Fruit fly (Drosophila melanogaster) whole organism, embryonic: ENCODE results near the gene Atat.

Source experiments
- Asciz ChIP-seq: fragments of 200-800 bp; sonication (Bioruptor generic); optimal IDR thresholded peaks from 2 replicates; lab custom pipeline; 2017; ENCODE audit warnings: missing biosample characterization, mild to moderate bottlenecking, missing genetic modification characterization, missing genetic modification reagents
- CG10565 ChIP-seq: fragments of 200-800 bp; sonication (Bioruptor generic); optimal IDR thresholded peaks from 3 replicates; lab custom pipeline; 2016; ENCODE audit warnings: missing biosample characterization, mild to moderate bottlenecking, missing genetic modification characterization
- CG10654 ChIP-seq: fragments of 200-800 bp; sonication (Bioruptor generic); optimal IDR thresholded peaks from 2 replicates; lab custom pipeline; 2016; ENCODE audit warnings: missing biosample characterization, missing genetic modification characterization
- CG11398 ChIP-seq: fragments of 200-800 bp; sonication (Bioruptor generic); optimal IDR thresholded peaks from 2 replicates; lab custom pipeline; 2016; ENCODE audit warnings: missing biosample characterization, missing genetic modification characterization
- CG12744 ChIP-seq: fragments of 200-800 bp; sonication (Bioruptor generic); optimal IDR thresholded peaks from 2 replicates; lab custom pipeline; 2016; ENCODE audit warnings: missing biosample characterization, missing genetic modification characterization
- CG12769 ChIP-seq: fragments of 200-800 bp; sonication (Bioruptor generic); optimal IDR thresholded peaks from 2 replicates; lab custom pipeline; 2019; ENCODE audit warnings: missing biosample characterization, mild to moderate bottlenecking, missing genetic modification characterization, moderate library complexity
- CG15601 ChIP-seq: fragments of 200-800 bp; sonication (Bioruptor generic); optimal IDR thresholded peaks from 3 replicates; lab custom pipeline; 2019; ENCODE audit warnings: missing biosample characterization, mild to moderate bottlenecking, missing genetic modification characterization, moderate library complexity
- CG1603 ChIP-seq: fragments of 200-800 bp; sonication (Bioruptor generic); optimal IDR thresholded peaks from 2 replicates; lab custom pipeline; 2019; ENCODE audit warnings: missing biosample characterization, mild to moderate bottlenecking, missing genetic modification characterization, moderate library complexity
- CG17612 ChIP-seq: fragments of 200-800 bp; sonication (Bioruptor generic); IDR thresholded peaks from 2 replicates; pipeline ENCODE4 v1.3.6; 2022; ENCODE audit warnings: missing biosample characterization, missing genetic modification characterization
- CG2712 ChIP-seq: fragments of 200-800 bp; optimal IDR thresholded peaks from 3 replicates; lab custom pipeline; 2019; ENCODE audit warnings: missing biosample characterization, mild to moderate bottlenecking, missing genetic modification characterization, moderate library complexity
- CG4404 ChIP-seq: fragments of 200-800 bp; sonication (Bioruptor generic); IDR thresholded peaks from 2 replicates; pipeline ENCODE4 v1.3.6; 2022; ENCODE audit warnings: missing biosample characterization, missing genetic modification characterization
- CG6765 ChIP-seq: fragments of 200-800 bp; sonication (Bioruptor generic); optimal IDR thresholded peaks from 3 replicates; lab custom pipeline; 2017; ENCODE audit warnings: missing biosample characterization, mild to moderate bottlenecking, missing genetic modification characterization
- CG8478 ChIP-seq: fragments of >200 bp; optimal IDR thresholded peaks from 2 replicates; lab custom pipeline; 2018
- CG9437 ChIP-seq: fragments of 200-800 bp; sonication (Bioruptor generic); optimal IDR thresholded peaks from 2 replicates; lab custom pipeline; 2018; ENCODE audit warnings: missing biosample characterization, mild to moderate bottlenecking, missing genetic modification characterization
- CTCF ChIP-seq: fragments of 200-800 bp; sonication (Bioruptor generic); optimal IDR thresholded peaks from 2 replicates; lab custom pipeline; 2017; ENCODE audit warnings: missing biosample characterization, mild to moderate bottlenecking, missing genetic modification characterization, moderate library complexity
- Dbx ChIP-seq: fragments of 200-800 bp; sonication (Bioruptor generic); IDR thresholded peaks from 3 replicates; pipeline ENCODE4 v1.3.6; 2022; ENCODE audit warnings: missing biosample characterization, missing genetic modification characterization
- Dll ChIP-seq: fragments of 200-800 bp; sonication (Bioruptor generic); IDR thresholded peaks from 4 replicates; pipeline ENCODE4 v1.3.6; 2022; ENCODE audit warnings: missing biosample characterization, missing genetic modification characterization; ENCODE audit not compliant: partially characterized antibody
- E2f1 ChIP-seq: fragments of 200-800 bp; sonication (Bioruptor generic); IDR thresholded peaks from 2 replicates; pipeline ENCODE4 v1.3.6; 2022; ENCODE audit warnings: missing biosample characterization, missing genetic modification characterization
- Ets65A ChIP-seq: fragments of 200-800 bp; sonication (Bioruptor generic); peaks from one replicate; lab custom pipeline; 2016; ENCODE audit warnings: missing biosample characterization, missing genetic modification characterization
- Ets97D ChIP-seq: fragments of 200-800 bp; sonication (Bioruptor generic); optimal IDR thresholded peaks from 3 replicates; lab custom pipeline; 2016; ENCODE audit warnings: missing biosample characterization, missing genetic modification characterization
- Fer1 ChIP-seq: fragments of 200-800 bp; sonication (Bioruptor generic); optimal IDR thresholded peaks from 2 replicates; lab custom pipeline; 2017; ENCODE audit warnings: missing biosample characterization, mild to moderate bottlenecking, missing genetic modification characterization
- Gsc ChIP-seq: fragments of 200-800 bp; sonication (Bioruptor generic); IDR thresholded peaks from 2 replicates; pipeline ENCODE4 v1.3.6; 2022; ENCODE audit warnings: missing biosample characterization, missing genetic modification characterization
- H15 ChIP-seq: fragments of 200-800 bp; sonication (Bioruptor generic); IDR thresholded peaks from 3 replicates; pipeline ENCODE4 v1.3.6; 2022; ENCODE audit warnings: missing biosample characterization, missing genetic modification characterization
- Hr51 ChIP-seq, 2 experiments: fragments of 200-800 bp; sonication (Bioruptor generic); optimal IDR thresholded peaks; 2 replicates in 1 of 2; 3 replicates in 1 of 2; lab custom pipeline; 2016 to 2018; ENCODE audit warnings: missing biosample characterization in 2 of 2, missing genetic modification characterization in 2 of 2, mild to moderate bottlenecking in 1 of 2, moderate library complexity in 1 of 2
- Ravus ChIP-seq: fragments of 200-800 bp; sonication (Bioruptor generic); IDR thresholded peaks from 2 replicates; pipeline ENCODE4 v1.3.6; 2022; ENCODE audit warnings: missing biosample characterization, missing genetic modification characterization
- Sox100B ChIP-seq: fragments of 200-800 bp; sonication (Bioruptor generic); optimal IDR thresholded peaks from 3 replicates; lab custom pipeline; 2018; ENCODE audit warnings: missing biosample characterization, mild to moderate bottlenecking, missing genetic modification characterization
- Vsx1 ChIP-seq: fragments of 200-800 bp; sonication (Bioruptor generic); optimal IDR thresholded peaks from 2 replicates; lab custom pipeline; 2017; ENCODE audit warnings: missing biosample characterization, mild to moderate bottlenecking, missing genetic modification characterization, missing genetic modification reagents
- ash1 ChIP-seq: fragments of 200-800 bp; sonication (Bioruptor generic); optimal IDR thresholded peaks from 2 replicates; lab custom pipeline; 2018; ENCODE audit warnings: missing biosample characterization, mild to moderate bottlenecking, missing genetic modification characterization
- bbx ChIP-seq: fragments of 200-800 bp; sonication (Bioruptor generic); IDR thresholded peaks from 2 replicates; pipeline ENCODE4 v1.3.6; 2022; ENCODE audit warnings: missing biosample characterization, missing genetic modification characterization; ENCODE audit not compliant: partially characterized antibody
- bowl ChIP-seq: fragments of 200-800 bp; sonication (Bioruptor generic); IDR thresholded peaks from 2 replicates; pipeline ENCODE4 v1.3.6; 2022; ENCODE audit warnings: missing biosample characterization, missing genetic modification characterization
- bsh ChIP-seq, 2 experiments: fragments of 200-800 bp; sonication (Bioruptor generic); optimal IDR thresholded peaks; 2 replicates each; lab custom pipeline; 2017 to 2018; ENCODE audit warnings: mild to moderate bottlenecking in 2 of 2, missing biosample characterization in 2 of 2, missing genetic modification characterization in 2 of 2, moderate library complexity in 1 of 2
- cad ChIP-seq: fragments of >200 bp; optimal IDR thresholded peaks from 2 replicates; lab custom pipeline; 2017; ENCODE audit warnings: missing biosample characterization, missing genetic modification characterization
- ci ChIP-seq: fragments of 200-800 bp; sonication (Bioruptor generic); IDR thresholded peaks from 3 replicates; pipeline ENCODE4 v1.3.6; 2022; ENCODE audit warnings: missing biosample characterization, missing genetic modification characterization
- corto ChIP-seq: fragments of 200-800 bp; sonication (Bioruptor generic); optimal IDR thresholded peaks from 2 replicates; lab custom pipeline; 2016; ENCODE audit warnings: missing biosample characterization, mild to moderate bottlenecking, missing genetic modification characterization, moderate library complexity
- esg ChIP-seq: fragments of 200-800 bp; sonication (Bioruptor generic); conservative IDR thresholded peaks from 2 replicates; pipeline ENCODE4 v1.3.6; 2022; ENCODE audit warnings: missing biosample characterization, missing genetic modification characterization
- eyg ChIP-seq: fragments of 200-800 bp; sonication (Bioruptor generic); optimal IDR thresholded peaks from 3 replicates; lab custom pipeline; 2016; ENCODE audit warnings: missing biosample characterization, missing genetic modification characterization
- ftz-f1 ChIP-seq: fragments of 200-800 bp; sonication (Bioruptor generic); optimal IDR thresholded peaks from 2 replicates; lab custom pipeline; 2016; ENCODE audit warnings: missing biosample characterization, missing genetic modification characterization
- gfzf ChIP-seq: fragments of 200-800 bp; sonication (Bioruptor generic); optimal IDR thresholded peaks from 2 replicates; lab custom pipeline; 2016; ENCODE audit warnings: missing biosample characterization, mild to moderate bottlenecking, missing genetic modification characterization, moderate library complexity
- grn ChIP-seq: fragments of 200-800 bp; sonication (Bioruptor generic); optimal IDR thresholded peaks from 3 replicates; lab custom pipeline; 2017; ENCODE audit warnings: missing biosample characterization, missing genetic modification characterization
- gt ChIP-seq: fragments of 200-800 bp; sonication (Bioruptor generic); IDR thresholded peaks from 2 replicates; pipeline ENCODE4 v1.3.6; 2022; ENCODE audit warnings: missing biosample characterization, missing genetic modification characterization
- jumu ChIP-seq: fragments of 200-800 bp; sonication (Bioruptor generic); optimal IDR thresholded peaks from 3 replicates; lab custom pipeline; 2016; ENCODE audit warnings: missing biosample characterization, missing genetic modification characterization
- knrl ChIP-seq: fragments of 200-800 bp; sonication (Bioruptor generic); IDR thresholded peaks from 3 replicates; pipeline ENCODE4 v1.3.6; 2022; ENCODE audit warnings: missing biosample characterization, missing genetic modification characterization; ENCODE audit not compliant: partially characterized antibody
- lilli ChIP-seq: fragments of 200-800 bp; sonication (Bioruptor generic); optimal IDR thresholded peaks from 3 replicates; lab custom pipeline; 2016; ENCODE audit warnings: missing biosample characterization, missing genetic modification characterization
- luna ChIP-seq: fragments of 200-800 bp; sonication (Bioruptor generic); optimal IDR thresholded peaks from 2 replicates; lab custom pipeline; 2016; ENCODE audit warnings: missing biosample characterization, missing genetic modification characterization
- mirr ChIP-seq: fragments of 200-800 bp; sonication (Bioruptor generic); optimal IDR thresholded peaks from 3 replicates; lab custom pipeline; 2018; ENCODE audit warnings: missing biosample characterization, mild to moderate bottlenecking, missing genetic modification characterization
- nerfin-2 ChIP-seq: fragments of 200-800 bp; sonication (Bioruptor generic); IDR thresholded peaks from 2 replicates; pipeline ENCODE4 v1.3.6; 2022; ENCODE audit warnings: missing biosample characterization, missing genetic modification characterization; ENCODE audit not compliant: partially characterized antibody
- nom ChIP-seq: fragments of 200-800 bp; sonication (Bioruptor generic); optimal IDR thresholded peaks from 2 replicates; lab custom pipeline; 2017; ENCODE audit warnings: missing biosample characterization, missing genetic modification characterization, mild to moderate bottlenecking, moderate library complexity, missing genetic modification reagents
- pros ChIP-seq: fragments of 200-800 bp; sonication (Bioruptor generic); optimal IDR thresholded peaks from 3 replicates; lab custom pipeline; 2019; ENCODE audit warnings: missing biosample characterization, mild to moderate bottlenecking, missing genetic modification characterization, moderate library complexity
- ranshi ChIP-seq: fragments of 200-800 bp; sonication (Bioruptor generic); IDR thresholded peaks from 2 replicates; pipeline ENCODE4 v1.3.6; 2022; ENCODE audit warnings: missing biosample characterization, missing genetic modification characterization
- ssp ChIP-seq: fragments of 200-800 bp; sonication (Bioruptor generic); IDR thresholded peaks from 2 replicates; pipeline ENCODE4 v1.3.6; 2022; ENCODE audit warnings: missing biosample characterization, missing genetic modification characterization
- z ChIP-seq: fragments of 200-800 bp; sonication (Bioruptor generic); IDR thresholded peaks from 3 replicates; pipeline ENCODE4 v1.3.6; 2022; ENCODE audit warnings: missing biosample characterization, missing genetic modification characterization

The Atat gene

DNA sequence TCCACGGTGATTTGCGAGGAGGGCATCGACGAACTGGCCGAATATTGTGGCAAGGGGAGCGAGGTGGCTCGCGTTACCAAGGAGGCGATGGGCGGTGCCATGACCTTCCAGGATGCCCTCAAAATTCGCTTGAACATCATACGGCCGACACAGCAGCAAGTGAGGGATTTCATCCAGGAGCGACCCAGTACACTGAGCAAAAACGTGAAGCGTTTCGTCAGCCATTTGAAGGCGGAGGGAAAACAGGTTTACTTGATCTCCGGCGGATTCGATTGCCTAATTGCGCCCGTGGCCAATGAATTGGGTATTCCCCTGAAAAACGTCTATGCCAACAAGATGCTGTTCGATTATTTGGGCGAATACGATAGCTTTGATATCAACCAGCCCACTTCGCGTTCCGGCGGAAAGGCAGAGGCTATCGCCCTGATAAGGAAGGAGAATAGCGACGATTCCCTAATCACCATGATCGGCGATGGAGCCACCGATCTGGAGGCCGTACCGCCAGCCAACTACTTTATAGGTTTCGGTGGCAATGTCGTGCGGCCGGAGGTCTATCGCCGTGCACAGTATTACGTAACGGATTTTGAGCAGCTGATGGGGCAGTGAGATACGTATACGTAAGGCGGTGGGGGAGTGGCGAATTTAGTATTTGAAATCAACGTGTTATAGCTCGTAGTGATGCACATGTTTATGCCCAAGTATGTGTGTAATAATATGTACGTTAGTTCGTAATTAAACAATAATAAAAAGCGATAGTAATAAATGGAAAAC, 2.6 kb downstream of the Atat start (continued):
- no peak for TF ChIP-seq eyg (GFP tag; lab: Kevin White, UChicago)
- TF ChIP-seq Gsc (GFP tag; lab: Robert Waterston, UW): no peak
- TF ChIP-seq E2f1 (GFP tag; lab: Robert Waterston, UW): no peak
- TF ChIP-seq z (GFP tag; lab: Robert Waterston, UW): 0 out of 3 replicates have a peak, but pooled peaks have one; percentile 39
- TF ChIP-seq H15: no peak
- no peak for TF ChIP-seq Vsx1 (GFP tag; lab: Kevin White, UChicago)
- TF ChIP-seq gfzf: no peak
- no peak for TF ChIP-seq nom (GFP tag; lab: Kevin White, UChicago)
- TF ChIP-seq Ets97D (GFP tag; lab: Kevin White, UChicago): no peak
- no peak for TF ChIP-seq jumu (GFP tag; lab: Kevin White, UChicago)
- no peak for TF ChIP-seq CG10565 (GFP tag; lab: Kevin White, UChicago)
- no peak for TF ChIP-seq nerfin-2 (GFP tag; lab: Robert Waterston, UW)
- no peak for TF ChIP-seq Dll (GFP tag; lab: Robert Waterston, UW)
- no peak for TF ChIP-seq knrl (GFP tag; lab: Robert Waterston, UW)
- no peak for TF ChIP-seq ssp (GFP tag; lab: Robert Waterston, UW)
- TF ChIP-seq Fer1 (GFP tag; lab: Kevin White, UChicago): no peak
- TF ChIP-seq CG12744 (GFP tag; lab: Kevin White, UChicago): no peak
- TF ChIP-seq CG12769 (tag; lab: Kevin White, UChicago): peak; percentile 7
- TF ChIP-seq CG2712 (tag; lab: Kevin White, UChicago): no peak
- no peak for TF ChIP-seq ranshi (GFP tag; lab: Robert Waterston, UW)
- TF ChIP-seq Hr51 (GFP tag; optimal IDR thresholded peaks at IDR 0.05; lab: Kevin White, UChicago): peak in 1 of 2 experiments; percentile 0
- TF ChIP-seq CG11398 (GFP tag; lab: Kevin White, UChicago): no peak
- no peak for TF ChIP-seq Ravus (GFP tag; lab: Robert Waterston, UW)
- TF ChIP-seq esg (GFP tag; lab: Robert Waterston, UW): no peak
- peak; percentile 98 for TF ChIP-seq CG9437 (GFP tag; lab: Kevin White, UChicago)
- no peak for TF ChIP-seq pros (GFP tag; lab: Kevin White, UChicago)
- no peak for TF ChIP-seq luna (GFP tag; lab: Kevin White, UChicago)
- no peak for TF ChIP-seq corto (GFP tag; lab: Kevin White, UChicago)
- TF ChIP-seq cad: no peak
- peak; percentile 66 for TF ChIP-seq Ets65A (GFP tag; lab: Kevin White, UChicago)
- no peak for TF ChIP-seq ci
- TF ChIP-seq CTCF: no peak
- no peak for TF ChIP-seq bowl (GFP tag; lab: Robert Waterston, UW)
- TF ChIP-seq CG4404: no peak
- TF ChIP-seq Dbx: peak; percentile 9; the same call in 1 of the 3 replicates
- no peak for TF ChIP-seq CG6765 (GFP tag; lab: Kevin White, UChicago)
- TF ChIP-seq grn (GFP tag; lab: Kevin White, UChicago): peak; percentile 85
- TF ChIP-seq ash1 (GFP tag; lab: Kevin White, UChicago): no peak
- TF ChIP-seq CG8478: no peak
- no peak for TF ChIP-seq gt (GFP tag; lab: Robert Waterston, UW)
- no peak for TF ChIP-seq Asciz (GFP tag; lab: Kevin White, UChicago)
- TF ChIP-seq mirr (GFP tag; lab: Kevin White, UChicago): peak; percentile 37
- no peak for TF ChIP-seq Sox100B (GFP tag; lab: Kevin White, UChicago)
- no peak for TF ChIP-seq CG10654 (GFP tag; lab: Kevin White, UChicago)
- no peak for TF ChIP-seq CG1603 (tag; lab: Kevin White, UChicago)
- TF ChIP-seq CG15601 (tag; lab: Kevin White, UChicago): no peak
- no peak for TF ChIP-seq bsh (GFP tag; optimal IDR thresholded peaks at IDR 0.05; lab: Kevin White, UChicago)
- no peak for TF ChIP-seq bbx (GFP tag; lab: Robert Waterston, UW)
- no peak for TF ChIP-seq CG17612 (GFP tag; lab: Robert Waterston, UW)
- no peak for TF ChIP-seq lilli
- TF ChIP-seq ftz-f1: peak; percentile 38
- TF ChIP-seq, all 482 proteins: peak for 26
